Fruit fly (Drosophila melanogaster): Measurements from ENCODE around the gene Gr66a.

Gene Gr66a

DNA sequence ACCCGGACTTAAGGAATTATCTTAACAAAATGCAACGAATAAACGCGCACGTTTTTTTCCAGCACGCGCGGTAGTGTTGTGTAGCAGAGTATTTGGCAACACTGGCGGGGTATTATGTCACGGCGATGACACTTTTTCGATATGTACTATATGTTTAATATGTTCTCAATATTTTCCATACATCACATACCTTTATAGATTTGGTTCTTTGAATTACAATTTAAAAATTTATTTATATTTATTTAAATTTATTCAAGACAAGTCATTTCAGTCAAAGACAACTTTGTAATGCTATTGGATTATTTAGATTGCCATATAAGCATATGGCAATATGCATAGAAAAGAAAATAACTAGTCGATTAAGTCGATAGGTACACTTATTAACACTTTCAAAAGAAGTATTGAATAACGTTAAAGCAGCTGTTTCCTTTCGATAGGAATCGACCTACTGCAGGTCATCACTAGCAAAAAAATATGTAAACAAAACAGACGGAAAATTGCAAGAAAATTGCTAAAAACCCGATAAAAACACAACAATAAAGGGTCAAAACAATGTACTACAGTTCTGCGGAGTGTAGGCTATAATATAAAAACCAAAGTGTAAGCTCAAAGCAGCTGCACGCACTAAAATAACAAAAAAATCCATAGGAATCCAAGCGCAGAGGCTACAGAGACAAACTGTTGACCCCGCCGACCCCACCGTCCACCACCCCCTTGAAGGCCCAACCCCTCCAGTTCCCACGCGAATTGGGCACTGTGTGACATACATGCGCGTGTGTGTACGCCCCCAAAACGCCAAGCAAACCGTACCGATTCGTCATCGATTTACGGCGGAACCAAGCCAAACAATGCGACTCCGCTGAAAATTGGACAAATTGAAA is 39.6 kb upstream of the Gr66a start, which contains the start of the genes CG7182 and GAPcenA (continued):
- TF ChIP-seq CG17912 (GFP tag; optimal IDR thresholded peaks at IDR 0.05) (no peak), CG13424 (tag; optimal IDR thresholded peaks at IDR 0.05) (peak; percentile 79), CG7745 (tag; optimal IDR thresholded peaks at IDR 0.05) (no peak), CG6689 (GFP tag; IDR thresholded peaks at IDR 0.05) (peak; percentile 52; the same call in 1 of the 2 replicates), schlank (tag; optimal IDR thresholded peaks at IDR 0.05) (peak; percentile 35), CG9727 (GFP tag; optimal IDR thresholded peaks at IDR 0.05) (peak; percentile 67), kni (GFP tag; optimal IDR thresholded peaks at IDR 0.05) (no peak), unpg (GFP tag; optimal IDR thresholded peaks at IDR 0.05) (peak; percentile 66), cg (GFP tag; optimal IDR thresholded peaks at IDR 0.05) (peak; percentile 31), CkIIα-i1 (GFP tag; IDR thresholded peaks at IDR 0.05) (no peak), wdn (GFP tag; IDR thresholded peaks at IDR 0.05) (no peak), CG8924 (tag; optimal IDR thresholded peaks at IDR 0.05) (peak; percentile 81), Deaf1 (tag; optimal IDR thresholded peaks at IDR 0.05) (no peak), Med (GFP tag) (peak; percentile 75), CG11504 (tag; optimal IDR thresholded peaks at IDR 0.05) (no peak), PHDP (tag; optimal IDR thresholded peaks at IDR 0.05) (peak; percentile 74), trem (tag; optimal IDR thresholded peaks at IDR 0.05) (peak; percentile 84), CG9876 (GFP tag; optimal IDR thresholded peaks at IDR 0.05) (no peak), CG11398 (GFP tag; optimal IDR thresholded peaks at IDR 0.05) (peak; percentile 10), sob (GFP tag; IDR thresholded peaks at IDR 0.05) (0 out of 2 replicates have a peak, but pooled peaks have one; percentile 11), CG10959 (GFP tag; IDR thresholded peaks at IDR 0.05) (no peak), CG18764 (GFP tag; optimal IDR thresholded peaks at IDR 0.05) (peak; percentile 42), CG18599 (GFP tag; optimal IDR thresholded peaks at IDR 0.05) (peak; percentile 75), Ssrp (tag; optimal IDR thresholded peaks at IDR 0.05) (peak; percentile 52), Nf-YB (GFP tag; optimal IDR thresholded peaks at IDR 0.05) (peak; percentile 57), CG12769 (tag; optimal IDR thresholded peaks at IDR 0.05) (no peak), tll (GFP tag; optimal IDR thresholded peaks at IDR 0.05) (peak in 1 of 2 experiments; percentile 4), Hr78 (GFP tag; optimal IDR thresholded peaks at IDR 0.05) (peak; percentile 5 to 100), pzg (GFP tag; optimal IDR thresholded peaks at IDR 0.05) (peak; percentile 36), CG10321 (GFP tag; IDR thresholded peaks at IDR 0.05) (no peak), hb (GFP tag; IDR thresholded peaks at IDR 0.05; ENCODE audit: partially characterized antibody) (no peak; the same call in 2 of the 3 replicates), CG13775 (GFP tag; optimal IDR thresholded peaks at IDR 0.05) (peak; percentile 79), Dip2 (GFP tag; IDR thresholded peaks at IDR 0.05) (no peak), Lpt (GFP tag; optimal IDR thresholded peaks at IDR 0.05) (no peak), knrl (GFP tag; IDR thresholded peaks at IDR 0.05; ENCODE audit: partially characterized antibody) (peak; percentile 71; the same call in 2 of the 3 replicates), CG7963 (GFP tag; IDR thresholded peaks at IDR 0.05; ENCODE audit: partially characterized antibody) (peak; percentile 47; the same call in 1 of the 3 replicates), CG9215 (GFP tag; IDR thresholded peaks at IDR 0.05) (peak; percentile 60), CG15601 (tag; optimal IDR thresholded peaks at IDR 0.05) (peak; percentile 79), NC2β (GFP tag; optimal IDR thresholded peaks at IDR 0.05) (peak; percentile 2), tin (GFP tag; optimal IDR thresholded peaks at IDR 0.05) (peak; percentile 67), CG12155 (GFP tag; optimal IDR thresholded peaks at IDR 0.05) (peak; percentile 72), grn (GFP tag; optimal IDR thresholded peaks at IDR 0.05) (no peak), Scr (GFP tag; IDR thresholded peaks at IDR 0.05; ENCODE audit: partially characterized antibody) (peak; percentile 72), twi (tag; optimal IDR thresholded peaks at IDR 0.05) (peak; percentile 76), CG16863 (GFP tag; optimal IDR thresholded peaks at IDR 0.05) (no peak), B-H1 (GFP tag; IDR thresholded peaks at IDR 0.05) (no peak), CG10543 (GFP tag; optimal IDR thresholded peaks at IDR 0.05) (peak; percentile 75)
